Worm (Caenorhabditis elegans) whole organism, mixed stage, embryonic: Measurements from ENCODE around the gene F53F4.12.

Experiments
- ceh-39 ChIP-seq: fragments of 150-350 bp; optimal IDR thresholded peaks from 2 replicates; lab custom pipeline; 2014; ENCODE audit warnings: missing biosample characterization, missing genetic modification characterization
- elt-3 ChIP-seq: fragments of 150-350 bp; optimal IDR thresholded peaks from 2 replicates; lab custom pipeline; 2014; ENCODE audit warnings: missing biosample characterization, missing genetic modification characterization
- lin-13 ChIP-seq: fragments of 150-350 bp; optimal IDR thresholded peaks from 2 replicates; lab custom pipeline; 2014; ENCODE audit warnings: missing biosample characterization, missing genetic modification characterization
- lin-32 ChIP-seq: fragments of 200-800 bp; sonication (Bioruptor generic); optimal IDR thresholded peaks from 2 replicates; lab custom pipeline; 2018; ENCODE audit warnings: mild to moderate bottlenecking, missing genetic modification characterization, missing compliant biosample characterization
- mab-5 ChIP-seq: fragments of 150-350 bp; optimal IDR thresholded peaks from 2 replicates; lab custom pipeline; 2014; ENCODE audit warnings: missing biosample characterization, missing genetic modification characterization
- mep-1 ChIP-seq: fragments of 150-350 bp; optimal IDR thresholded peaks from 2 replicates; lab custom pipeline; 2017; ENCODE audit warnings: missing biosample characterization, missing genetic modification reagents, missing genetic modification characterization, inconsistent platforms
- nhr-12 ChIP-seq: fragments of 150-350 bp; optimal IDR thresholded peaks from 2 replicates; lab custom pipeline; 2014; ENCODE audit warnings: missing biosample characterization, missing genetic modification characterization
- nhr-28 ChIP-seq: fragments of 150-350 bp; optimal IDR thresholded peaks from 2 replicates; lab custom pipeline; 2014; ENCODE audit warnings: missing biosample characterization, missing genetic modification characterization
- nhr-76 ChIP-seq: sonication (generic microtip); optimal IDR thresholded peaks from 2 replicates; lab custom pipeline; 2017; ENCODE audit warnings: missing biosample characterization, missing genetic modification characterization
- pha-4 ChIP-seq: fragments of 150-350 bp; optimal IDR thresholded peaks from 2 replicates; lab custom pipeline; 2018; ENCODE audit warnings: missing biosample characterization, missing genetic modification reagents, missing genetic modification characterization
- sem-2 ChIP-seq: fragments of 200-800 bp; sonication (Bioruptor generic); optimal IDR thresholded peaks from 2 replicates; lab custom pipeline; 2018; ENCODE audit warnings: mild to moderate bottlenecking, missing genetic modification characterization, missing compliant biosample characterization
- unc-62 ChIP-seq: fragments of 150-350 bp; optimal IDR thresholded peaks from 2 replicates; lab custom pipeline; 2014; ENCODE audit warnings: missing biosample characterization, missing genetic modification reagents, missing genetic modification characterization
- zip-8 ChIP-seq: fragments of 150-350 bp; optimal IDR thresholded peaks from 2 replicates; lab custom pipeline; 2014; ENCODE audit warnings: missing biosample characterization, missing genetic modification characterization
- ztf-11 ChIP-seq: fragments of 150-350 bp; optimal IDR thresholded peaks from 2 replicates; lab custom pipeline; 2014; ENCODE audit warnings: missing biosample characterization, missing genetic modification characterization

ce11 chrV:13666460-13666859, 40.6 kb downstream of the F53F4.12 start:
- TF ChIP-seq zip-8 (tag; lab: Kevin White, UChicago) (no peak), lin-32 (GFP tag; lab: Kevin White, UChicago) (no peak), nhr-76 (tag; lab: Kevin White, UChicago) (no peak), lin-13 (tag; lab: Kevin White, UChicago) (no peak), ceh-39 (tag; lab: Kevin White, UChicago) (no peak), mab-5 (tag; lab: Kevin White, UChicago) (no peak), nhr-12 (no peak), mep-1 (tag; lab: Kevin White, UChicago) (no peak), sem-2 (GFP tag; lab: Kevin White, UChicago) (no peak), elt-3 (tag; lab: Kevin White, UChicago) (no peak), unc-62 (GFP tag; lab: Kevin White, UChicago) (no peak), pha-4 (tag; lab: Kevin White, UChicago) (no peak), nhr-28 (tag; lab: Kevin White, UChicago) (no peak), ztf-11 (tag; lab: Kevin White, UChicago) (no peak)
